Fruit fly (Drosophila melanogaster) whole organism, adult: Measurements from ENCODE around the gene CG7164.

Source experiments
- CG11617 ChIP-seq: fragments of 200-800 bp; sonication (Bioruptor generic); optimal IDR thresholded peaks from 2 replicates; lab custom pipeline; 2017; ENCODE audit warnings: mild to moderate bottlenecking, missing biosample characterization, missing genetic modification reagents, missing genetic modification characterization
- CG12768 ChIP-seq: fragments of 200-800 bp; sonication (Bioruptor generic); optimal IDR thresholded peaks from 2 replicates; lab custom pipeline; 2017; ENCODE audit warnings: missing biosample characterization, missing genetic modification characterization, mild to moderate bottlenecking, moderate library complexity, missing genetic modification reagents
- CG33017 ChIP-seq: fragments of 200-800 bp; sonication (Bioruptor generic); optimal IDR thresholded peaks from 2 replicates; lab custom pipeline; 2018; ENCODE audit warnings: missing biosample characterization, mild to moderate bottlenecking, missing genetic modification characterization, moderate library complexity
- CG7045 ChIP-seq: fragments of 200-800 bp; sonication (Bioruptor generic); optimal IDR thresholded peaks from 2 replicates; lab custom pipeline; 2017; ENCODE audit warnings: missing biosample characterization, mild to moderate bottlenecking, missing genetic modification characterization
- Clk ChIP-seq: fragments of 200-800 bp; sonication (Bioruptor generic); optimal IDR thresholded peaks from 2 replicates; lab custom pipeline; 2017; ENCODE audit warnings: missing biosample characterization, missing genetic modification characterization
- Crg-1 ChIP-seq: fragments of 200-800 bp; sonication (Bioruptor generic); optimal IDR thresholded peaks from 2 replicates; lab custom pipeline; 2016; ENCODE audit warnings: missing biosample characterization, missing genetic modification characterization
- Hr96 ChIP-seq: fragments of 200-800 bp; sonication (Bioruptor generic); optimal IDR thresholded peaks from 2 replicates; lab custom pipeline; 2016; ENCODE audit warnings: missing biosample characterization, missing genetic modification characterization
- Mnt ChIP-seq: fragments of 200-800 bp; sonication (Bioruptor generic); optimal IDR thresholded peaks from 2 replicates; lab custom pipeline; 2016; ENCODE audit warnings: missing biosample characterization, mild to moderate bottlenecking, missing genetic modification characterization
- bab1 ChIP-seq: fragments of 200-800 bp; sonication (Bioruptor generic); optimal IDR thresholded peaks from 3 replicates; lab custom pipeline; 2019; ENCODE audit warnings: missing biosample characterization, mild to moderate bottlenecking, missing genetic modification characterization, moderate library complexity
- cic ChIP-seq: fragments of 200-800 bp; sonication (Bioruptor generic); optimal IDR thresholded peaks from 2 replicates; lab custom pipeline; 2017; ENCODE audit warnings: missing biosample characterization, mild to moderate bottlenecking, missing genetic modification characterization, moderate library complexity
- cnc ChIP-seq, 2 experiments: fragments of >200 bp; optimal IDR thresholded peaks; 2 replicates each; lab custom pipeline; 2017
- kay ChIP-seq: fragments of 200-800 bp; sonication (Bioruptor generic); peaks from one replicate; lab custom pipeline; 2016; ENCODE audit warnings: missing biosample characterization, missing genetic modification characterization, borderline replicate concordance
- ovo ChIP-seq: fragments of 200-800 bp; sonication (Bioruptor generic); optimal IDR thresholded peaks from 2 replicates; lab custom pipeline; 2016; ENCODE audit warnings: missing biosample characterization, missing genetic modification characterization
- pad ChIP-seq: fragments of 200-800 bp; sonication (Bioruptor generic); optimal IDR thresholded peaks from 3 replicates; lab custom pipeline; 2017; ENCODE audit warnings: missing biosample characterization, missing genetic modification characterization, mild to moderate bottlenecking, moderate library complexity, missing genetic modification reagents
- tj ChIP-seq: fragments of 200-800 bp; sonication (Bioruptor generic); optimal IDR thresholded peaks from 3 replicates; lab custom pipeline; 2017; ENCODE audit warnings: missing biosample characterization, mild to moderate bottlenecking, missing genetic modification characterization, moderate library complexity

CG7164 gene

dm6 chr2L:7828231-7828630 is 47.0 kb downstream of the CG7164 start:
- TF ChIP-seq bab1 (no peak), cic (peak; percentile 39), Clk (GFP tag; lab: Kevin White, UChicago) (peak; percentile 45), CG11617 (GFP tag; lab: Kevin White, UChicago) (no peak), Mnt (GFP tag; lab: Kevin White, UChicago) (peak; percentile 50), kay (peak; percentile 100), Crg-1 (GFP tag; lab: Kevin White, UChicago) (no peak), tj (GFP tag; lab: Kevin White, UChicago) (peak; percentile 34), CG12768 (peak; percentile 50), ovo (GFP tag; lab: Kevin White, UChicago) (peak; percentile 57), Hr96 (GFP tag; lab: Kevin White, UChicago) (peak; percentile 26), CG7045 (GFP tag; lab: Kevin White, UChicago) (peak; percentile 19), pad (peak; percentile 81)

DNA sequence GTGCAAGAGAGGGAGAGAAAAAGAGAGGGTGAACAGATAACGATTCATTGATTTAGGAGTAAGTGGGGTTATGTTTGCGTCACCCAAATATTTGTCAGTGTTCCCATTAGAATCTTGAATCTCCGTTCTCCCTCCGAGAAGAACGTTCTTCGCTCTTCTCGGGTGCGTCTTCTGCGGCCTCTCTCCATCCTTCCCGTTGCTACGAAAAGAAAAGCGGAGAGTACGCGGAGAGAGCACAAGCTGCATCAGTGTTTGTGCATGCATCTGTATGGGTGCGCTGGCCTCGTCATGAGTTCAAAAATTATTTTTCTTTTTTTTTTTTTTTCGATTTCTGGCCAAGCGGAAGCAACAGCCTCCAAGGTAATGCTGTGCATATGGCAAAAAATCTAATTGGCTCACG is 47.6 kb downstream of the CG7164 start:
- no peak for TF ChIP-seq cnc (optimal IDR thresholded peaks at IDR 0.05; lab: Kevin White, UChicago)
- peak; percentile 3 for TF ChIP-seq CG33017 (tag; lab: Kevin White, UChicago)
